Worm (Caenorhabditis elegans) whole organism, midembryonic: ENCODE data around the gene Y15E3A.5.

ENCODE experiments used
- T22C8.4 ChIP-seq: fragments of 200-800 bp; sonication (Bioruptor generic); IDR thresholded peaks from 2 replicates; pipeline ENCODE4 v1.3.6; 2022; ENCODE audit warnings: missing genetic modification characterization, missing compliant biosample characterization
- cog-1 ChIP-seq: sonication (generic microtip); optimal IDR thresholded peaks from 2 replicates; lab custom pipeline; 2016; ENCODE audit warnings: missing genetic modification characterization, missing compliant biosample characterization
- flt-1 ChIP-seq: fragments of 200-800 bp; sonication (Bioruptor generic); IDR thresholded peaks from 2 replicates; pipeline ENCODE4 v1.3.6; 2022; ENCODE audit warnings: missing genetic modification characterization, missing compliant biosample characterization
- klf-2 ChIP-seq: fragments of 200-800 bp; sonication (Bioruptor generic); conservative IDR thresholded peaks from 2 replicates; pipeline ENCODE4 v1.3.6; 2022; ENCODE audit warnings: missing genetic modification reagents, missing genetic modification characterization, missing compliant biosample characterization
- med-1 ChIP-seq: sonication (generic microtip); optimal IDR thresholded peaks from 2 replicates; lab custom pipeline; 2017; ENCODE audit warnings: missing genetic modification characterization, mild to moderate bottlenecking, missing compliant biosample characterization, antibody characterized with exemption, missing genetic modification reagents; ENCODE audit not compliant: insufficient read depth
- ref-1 ChIP-seq: fragments of 200-800 bp; sonication (Bioruptor generic); conservative IDR thresholded peaks from 2 replicates; pipeline ENCODE4 v1.3.6; 2022; ENCODE audit warnings: missing genetic modification reagents, missing genetic modification characterization, missing compliant biosample characterization
- ztf-23 ChIP-seq: fragments of 200-800 bp; sonication (Bioruptor generic); IDR thresholded peaks from 2 replicates; pipeline ENCODE4 v1.3.6; 2022; ENCODE audit warnings: missing genetic modification reagents, missing genetic modification characterization, missing compliant biosample characterization

DNA sequence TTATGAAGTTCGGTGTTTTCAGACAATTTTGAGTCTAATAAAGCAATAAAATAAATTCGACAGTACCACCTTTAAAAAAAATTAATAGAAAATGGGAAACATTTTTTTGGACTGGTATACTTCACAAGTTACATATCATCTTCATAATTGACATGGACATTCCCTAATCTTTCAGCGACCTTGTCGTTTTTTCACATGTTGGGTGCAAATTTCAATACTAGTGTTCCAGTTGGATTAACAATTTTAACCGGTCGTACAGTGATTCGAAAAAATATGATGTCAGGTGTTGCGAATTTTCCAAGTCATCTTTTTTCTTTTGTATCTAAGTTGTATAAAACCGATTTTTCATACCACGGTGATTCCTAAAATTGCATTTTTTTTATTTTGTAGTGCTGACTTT lies 12.0 kb upstream of the Y15E3A.5 start:
- TF ChIP-seq T22C8.4 (GFP tag; lab: Robert Waterston, UW), result no peak
- TF ChIP-seq ztf-23 (GFP tag; lab: Robert Waterston, UW), result no peak
- TF ChIP-seq klf-2 (GFP tag; lab: Robert Waterston, UW), result no peak
- no peak for TF ChIP-seq ref-1 (GFP tag; lab: Robert Waterston, UW)
- TF ChIP-seq med-1 (GFP tag; lab: Kevin White, UChicago), result no peak
- no peak for TF ChIP-seq flt-1
- TF ChIP-seq cog-1 (tag; lab: Kevin White, UChicago), result no peak
